Worm (Caenorhabditis elegans): ENCODE measurements around the gene H34I24.1.

- TF ChIP-seq lin-39 (tag; optimal IDR thresholded peaks at IDR 0.05) (no peak), nhr-23 (tag; optimal IDR thresholded peaks at IDR 0.05) (no peak), ZK546.5 (tag; optimal IDR thresholded peaks at IDR 0.05) (no peak), unc-39 (tag; optimal IDR thresholded peaks at IDR 0.05) (no peak), mdl-1 (tag; optimal IDR thresholded peaks at IDR 0.05) (no peak), nfya-1 (tag; optimal IDR thresholded peaks at IDR 0.05; ENCODE audit: insufficient read depth) (no peak), ztf-11 (tag; optimal IDR thresholded peaks at IDR 0.05) (no peak), ztf-4 (tag; optimal IDR thresholded peaks at IDR 0.05) (no peak), ceh-82 (tag; optimal IDR thresholded peaks at IDR 0.05) (no peak), fkh-2 (tag; optimal IDR thresholded peaks at IDR 0.05) (no peak), R02D3.7 (tag; optimal IDR thresholded peaks at IDR 0.05) (no peak)
These were observed 32.9 kb downstream of the H34I24.1 start for ce11 chrIII:2879703-2880102.

Measured in whole organism, L3 larva.